Fruit fly (Drosophila melanogaster) whole organism, pupa: ENCODE measurements around the gene CG15347.
A peak's percentile ranks its signal among the peaks of the same experiment; 100 is the strongest.

ENCODE experiments used
- CG10348 ChIP-seq: fragments of 200-800 bp; sonication (Bioruptor generic); IDR thresholded peaks from 2 replicates; pipeline ENCODE4 v1.3.6; 2022; ENCODE audit warnings: missing biosample characterization, missing genetic modification characterization
- CG12605 ChIP-seq: fragments of 200-800 bp; sonication (Bioruptor generic); IDR thresholded peaks from 2 replicates; pipeline ENCODE4 v1.3.6; 2022; ENCODE audit warnings: missing biosample characterization, missing genetic modification characterization
- CG13204 ChIP-seq: fragments of 200-800 bp; sonication (Bioruptor generic); optimal IDR thresholded peaks from 2 replicates; lab custom pipeline; 2018; ENCODE audit warnings: missing biosample characterization, mild to moderate bottlenecking, missing genetic modification characterization, moderate library complexity
- CG14655 ChIP-seq: fragments of 200-800 bp; sonication (Bioruptor generic); optimal IDR thresholded peaks from 3 replicates; lab custom pipeline; 2017; ENCODE audit warnings: mild to moderate bottlenecking, missing biosample characterization, missing genetic modification reagents, missing genetic modification characterization
- CG15710 ChIP-seq: fragments of 200-800 bp; sonication (Bioruptor generic); optimal IDR thresholded peaks from 2 replicates; lab custom pipeline; 2018; ENCODE audit warnings: missing biosample characterization, mild to moderate bottlenecking, missing genetic modification characterization, moderate library complexity
- CG17806 ChIP-seq: fragments of 200-800 bp; sonication (Bioruptor generic); optimal IDR thresholded peaks from 2 replicates; lab custom pipeline; 2018; ENCODE audit warnings: missing biosample characterization, mild to moderate bottlenecking, missing genetic modification characterization, moderate library complexity
- CG32121 ChIP-seq: fragments of 200-800 bp; sonication (Bioruptor generic); IDR thresholded peaks from 2 replicates; pipeline ENCODE4 v1.3.6; 2022; ENCODE audit warnings: missing biosample characterization, missing genetic modification characterization
- CG34367 ChIP-seq: fragments of 200-800 bp; sonication (Bioruptor generic); optimal IDR thresholded peaks from 2 replicates; lab custom pipeline; 2018; ENCODE audit warnings: missing biosample characterization, mild to moderate bottlenecking, missing genetic modification characterization
- CG4496 ChIP-seq: fragments of 200-800 bp; sonication (Bioruptor generic); IDR thresholded peaks from 3 replicates; pipeline ENCODE4 v1.3.6; 2022; ENCODE audit warnings: missing biosample characterization, missing genetic modification characterization
- CG8159 ChIP-seq: fragments of 200-800 bp; sonication (Bioruptor generic); optimal IDR thresholded peaks from 3 replicates; lab custom pipeline; 2018; ENCODE audit warnings: missing biosample characterization, mild to moderate bottlenecking, missing genetic modification characterization, moderate library complexity
- CG8301 ChIP-seq: fragments of 200-800 bp; sonication (Bioruptor generic); optimal IDR thresholded peaks from 2 replicates; lab custom pipeline; 2018; ENCODE audit warnings: missing biosample characterization, mild to moderate bottlenecking, missing genetic modification characterization
- CG9948 ChIP-seq: fragments of 200-800 bp; sonication (Bioruptor generic); optimal IDR thresholded peaks from 2 replicates; lab custom pipeline; 2018; ENCODE audit warnings: missing biosample characterization, mild to moderate bottlenecking, missing genetic modification characterization, moderate library complexity
- D1 ChIP-seq: fragments of 200-800 bp; sonication (Bioruptor generic); optimal IDR thresholded peaks from 2 replicates; lab custom pipeline; 2018; ENCODE audit warnings: missing biosample characterization, mild to moderate bottlenecking, missing genetic modification characterization, moderate library complexity
- EcR ChIP-seq: fragments of 200-800 bp; sonication (Bioruptor generic); optimal IDR thresholded peaks from 3 replicates; lab custom pipeline; 2019; ENCODE audit warnings: missing biosample characterization, missing genetic modification characterization, mild to moderate bottlenecking, moderate library complexity, missing genetic modification reagents
- Ets98B ChIP-seq: fragments of 200-800 bp; sonication (Bioruptor generic); IDR thresholded peaks from 2 replicates; pipeline ENCODE4 v1.3.6; 2022; ENCODE audit warnings: missing biosample characterization, missing genetic modification characterization
- Pif1A ChIP-seq: fragments of 200-800 bp; sonication (Bioruptor generic); optimal IDR thresholded peaks from 3 replicates; lab custom pipeline; 2016; ENCODE audit warnings: missing biosample characterization, missing genetic modification characterization
- Pif1B ChIP-seq: fragments of 200-800 bp; sonication (Bioruptor generic); optimal IDR thresholded peaks from 3 replicates; lab custom pipeline; 2016; ENCODE audit warnings: missing biosample characterization, missing genetic modification characterization
- Snoo ChIP-seq: fragments of 200-800 bp; sonication (Bioruptor generic); optimal IDR thresholded peaks from 3 replicates; lab custom pipeline; 2017; ENCODE audit warnings: missing biosample characterization, mild to moderate bottlenecking, missing genetic modification characterization, inconsistent platforms
- fd96Ca ChIP-seq: fragments of 200-800 bp; sonication (Bioruptor generic); IDR thresholded peaks from 3 replicates; pipeline ENCODE4 v1.3.6; 2022; ENCODE audit warnings: missing biosample characterization, missing genetic modification characterization
- gl ChIP-seq: fragments of 200-800 bp; sonication (Bioruptor generic); optimal IDR thresholded peaks from 2 replicates; lab custom pipeline; 2018; ENCODE audit warnings: missing biosample characterization, mild to moderate bottlenecking, missing genetic modification characterization
- rn ChIP-seq: fragments of 200-800 bp; sonication (Bioruptor generic); IDR thresholded peaks from 2 replicates; pipeline ENCODE4 v1.3.6; 2022; ENCODE audit warnings: missing biosample characterization, missing genetic modification characterization

CG15347 gene

dm6 chrX:8420772-8421448, 39.8 kb downstream of the CG15347 start:
- no peak for TF ChIP-seq CG10348 (GFP tag; lab: Robert Waterston, UW)
- no peak for TF ChIP-seq Pif1B (GFP tag; lab: Kevin White, UChicago)
- TF ChIP-seq CG12605 (GFP tag; lab: Robert Waterston, UW): peak; percentile 96
- no peak for TF ChIP-seq Snoo (tag; lab: Kevin White, UChicago)
- TF ChIP-seq gl: peak; percentile 90
- no peak; the same call in none of the 3 replicates for TF ChIP-seq fd96Ca (GFP tag; lab: Robert Waterston, UW)
- no peak for TF ChIP-seq CG14655 (GFP tag; lab: Kevin White, UChicago)
- peak; percentile 33 for TF ChIP-seq CG8159 (tag; lab: Kevin White, UChicago)
- peak; percentile 69 for TF ChIP-seq CG34367 (tag; lab: Kevin White, UChicago)
- peak; percentile 29 for TF ChIP-seq CG15710 (tag; lab: Kevin White, UChicago)
- peak; percentile 72 for TF ChIP-seq Pif1A
- peak; percentile 87 for TF ChIP-seq EcR (GFP tag; lab: Kevin White, UChicago)
- TF ChIP-seq CG8301 (tag; lab: Kevin White, UChicago): peak; percentile 40
- TF ChIP-seq CG17806 (tag; lab: Kevin White, UChicago): peak; percentile 3
- peak; percentile 92 for TF ChIP-seq Ets98B (GFP tag; lab: Robert Waterston, UW)
- TF ChIP-seq CG13204 (GFP tag; lab: Kevin White, UChicago): peak; percentile 81
- peak; percentile 88 for TF ChIP-seq CG4496 (GFP tag; lab: Robert Waterston, UW)
- peak; percentile 71 for TF ChIP-seq CG32121
- peak; percentile 16 for TF ChIP-seq CG9948 (tag; lab: Kevin White, UChicago)
- TF ChIP-seq D1 (tag; lab: Kevin White, UChicago): peak; percentile 31
- TF ChIP-seq, all 21 proteins: peak for 15

- peak; percentile 67 for TF ChIP-seq CG13204 (GFP tag; lab: Kevin White, UChicago)
- no peak for TF ChIP-seq rn (GFP tag; lab: Robert Waterston, UW)
These were observed 41.2 kb downstream of the CG15347 start for dm6 chrX:8419534-8419933.

dm6 chrX:8416956-8417355, 43.7 kb downstream of the CG15347 start:
- TF ChIP-seq CG8301 (tag; lab: Kevin White, UChicago) (no peak), CG17806 (tag; lab: Kevin White, UChicago) (no peak), CG14655 (GFP tag; lab: Kevin White, UChicago) (peak; percentile 12), D1 (tag; lab: Kevin White, UChicago) (no peak), Ets98B (GFP tag; lab: Robert Waterston, UW) (no peak), fd96Ca (GFP tag; lab: Robert Waterston, UW) (0 out of 3 replicates have a peak, but pooled peaks have one; percentile 26), CG34367 (tag; lab: Kevin White, UChicago) (no peak), CG32121 (no peak), CG13204 (GFP tag; lab: Kevin White, UChicago) (no peak), CG10348 (GFP tag; lab: Robert Waterston, UW) (no peak), gl (no peak)
- TF ChIP-seq, all 21 proteins: peak for 2

- TF ChIP-seq EcR (GFP tag; lab: Kevin White, UChicago): peak; percentile 76
- TF ChIP-seq fd96Ca (GFP tag; lab: Robert Waterston, UW): no peak
- TF ChIP-seq, all 21 proteins: peak for 1
These were observed 44.5 kb downstream of the CG15347 start for dm6 chrX:8416209-8416608.

- TF ChIP-seq Snoo (tag; lab: Kevin White, UChicago): no peak
- no peak for TF ChIP-seq CG8301 (tag; lab: Kevin White, UChicago)
- TF ChIP-seq CG13204 (GFP tag; lab: Kevin White, UChicago): no peak
- no peak for TF ChIP-seq gl
- TF ChIP-seq CG12605 (GFP tag; lab: Robert Waterston, UW): no peak
- TF ChIP-seq CG15710 (tag; lab: Kevin White, UChicago): no peak
- no peak for TF ChIP-seq CG17806 (tag; lab: Kevin White, UChicago)
- no peak for TF ChIP-seq CG14655 (GFP tag; lab: Kevin White, UChicago)
- no peak for TF ChIP-seq CG10348 (GFP tag; lab: Robert Waterston, UW)
- no peak for TF ChIP-seq Pif1A
- no peak for TF ChIP-seq CG4496 (GFP tag; lab: Robert Waterston, UW)
- no peak for TF ChIP-seq CG32121
- no peak for TF ChIP-seq CG9948 (tag; lab: Kevin White, UChicago)
- no peak for TF ChIP-seq CG8159 (tag; lab: Kevin White, UChicago)
- TF ChIP-seq fd96Ca (GFP tag; lab: Robert Waterston, UW): no peak
- no peak for TF ChIP-seq rn (GFP tag; lab: Robert Waterston, UW)
- TF ChIP-seq, all 21 proteins: peak for 0
These were observed 45.1 kb downstream of the CG15347 start for dm6 chrX:8415605-8416004.

dm6 chrX:8414351-8414750, 46.3 kb downstream of the CG15347 start:
- TF ChIP-seq Pif1A: no peak
- no peak for TF ChIP-seq CG15710 (tag; lab: Kevin White, UChicago)
- no peak for TF ChIP-seq CG34367 (tag; lab: Kevin White, UChicago)
- TF ChIP-seq Snoo (tag; lab: Kevin White, UChicago): no peak
- no peak for TF ChIP-seq fd96Ca (GFP tag; lab: Robert Waterston, UW)
- no peak for TF ChIP-seq Ets98B (GFP tag; lab: Robert Waterston, UW)
- TF ChIP-seq CG4496 (GFP tag; lab: Robert Waterston, UW): no peak
- no peak for TF ChIP-seq CG8159 (tag; lab: Kevin White, UChicago)
- no peak for TF ChIP-seq CG17806 (tag; lab: Kevin White, UChicago)
- no peak for TF ChIP-seq gl
- no peak for TF ChIP-seq CG10348 (GFP tag; lab: Robert Waterston, UW)
- no peak for TF ChIP-seq CG9948 (tag; lab: Kevin White, UChicago)
- no peak for TF ChIP-seq CG12605 (GFP tag; lab: Robert Waterston, UW)
- no peak for TF ChIP-seq D1 (tag; lab: Kevin White, UChicago)
- TF ChIP-seq CG13204 (GFP tag; lab: Kevin White, UChicago): no peak
